Worm (Caenorhabditis elegans) whole organism, L1 larva: ENCODE measurements around the gene Y39A1C.1.

ENCODE experiments used
- Y116A8C.19 ChIP-seq: sonication (generic microtip); optimal IDR thresholded peaks from 2 replicates; lab custom pipeline; 2016; ENCODE audit warnings: missing compliant biosample characterization, missing genetic modification characterization, borderline replicate concordance
- alr-1 ChIP-seq: fragments of 200-800 bp; sonication (Bioruptor generic); optimal IDR thresholded peaks from 2 replicates; lab custom pipeline; 2018; ENCODE audit warnings: borderline replicate concordance, mild to moderate bottlenecking, missing genetic modification characterization, missing compliant biosample characterization
- ama-1 ChIP-seq: fragments of 150-350 bp; optimal IDR thresholded peaks from 2 replicates; lab custom pipeline; 2014
- ceh-63 ChIP-seq: fragments of 200-800 bp; sonication (Bioruptor generic); optimal IDR thresholded peaks from 2 replicates; lab custom pipeline; 2018; ENCODE audit warnings: mild to moderate bottlenecking, missing genetic modification characterization, missing compliant biosample characterization
- ceh-8 ChIP-seq: fragments of 200-800 bp; sonication (Bioruptor generic); optimal IDR thresholded peaks from 2 replicates; lab custom pipeline; 2018; ENCODE audit warnings: mild to moderate bottlenecking, missing genetic modification characterization, moderate library complexity, missing compliant biosample characterization
- ceh-82 ChIP-seq, 3 experiments: fragments of 150-350 bp in 1 of 3; sonication (generic microtip) in 2 of 3; optimal IDR thresholded peaks; 2 replicates each; lab custom pipeline; 2014 to 2017; ENCODE audit warnings: missing biosample characterization in 3 of 3, missing genetic modification characterization in 3 of 3
- ceh-88 ChIP-seq: fragments of 200-800 bp; sonication (Bioruptor generic); IDR thresholded peaks from 2 replicates; pipeline ENCODE4 v1.3.6; 2022; ENCODE audit warnings: missing genetic modification characterization, missing compliant biosample characterization
- ceh-90 ChIP-seq: sonication (generic microtip); optimal IDR thresholded peaks from 2 replicates; lab custom pipeline; 2016; ENCODE audit warnings: missing genetic modification characterization, missing compliant biosample characterization
- ces-1 ChIP-seq: fragments of 150-350 bp; optimal IDR thresholded peaks from 2 replicates; lab custom pipeline; 2014; ENCODE audit warnings: missing biosample characterization, missing genetic modification reagents, missing genetic modification characterization
- efl-1 ChIP-seq, 4 experiments: fragments of 150-350 bp; optimal IDR thresholded peaks in 3 of 4; peaks in 1 of 4; 1 replicate in 1 of 4; 2 replicates in 3 of 4; lab custom pipeline; 2014; ENCODE audit warnings: missing biosample characterization in 2 of 4, missing genetic modification characterization in 2 of 4, missing genetic modification reagents in 2 of 4
- egl-13 ChIP-seq: sonication (generic microtip); optimal IDR thresholded peaks from 2 replicates; lab custom pipeline; 2016; ENCODE audit warnings: missing genotype, missing genetic modification reagents, missing genetic modification characterization, missing compliant biosample characterization
- elt-3 ChIP-seq, 6 experiments: fragments of 150-350 bp in 1 of 6; sonication (generic microtip); optimal IDR thresholded peaks; 2 replicates each; lab custom pipeline; 2017 to 2018; ENCODE audit warnings: missing biosample characterization in 6 of 6, missing genetic modification characterization in 6 of 6, inconsistent platforms in 1 of 6
- fkh-4 ChIP-seq: sonication (generic microtip); optimal IDR thresholded peaks from 2 replicates; lab custom pipeline; 2016; ENCODE audit warnings: missing compliant biosample characterization, missing genetic modification characterization, borderline replicate concordance
- fkh-8 ChIP-seq: sonication (generic microtip); optimal IDR thresholded peaks from 2 replicates; lab custom pipeline; 2016; ENCODE audit warnings: mild to moderate bottlenecking, missing genetic modification characterization, missing compliant biosample characterization
- grh-1 ChIP-seq: fragments of 200-800 bp; sonication (Bioruptor generic); IDR thresholded peaks from 2 replicates; pipeline ENCODE4 v1.3.6; 2022; ENCODE audit warnings: missing genetic modification reagents, missing genetic modification characterization, missing compliant biosample characterization
- hlh-4 ChIP-seq: sonication (generic microtip); optimal IDR thresholded peaks from 2 replicates; lab custom pipeline; 2016; ENCODE audit warnings: mild to moderate bottlenecking, missing genetic modification characterization, missing compliant biosample characterization
- irx-1 ChIP-seq: sonication (generic microtip); optimal IDR thresholded peaks from 2 replicates; lab custom pipeline; 2016; ENCODE audit warnings: missing genetic modification characterization, missing compliant biosample characterization
- isw-1 ChIP-seq: fragments of 200-800 bp; sonication (Bioruptor generic); IDR thresholded peaks from 2 replicates; pipeline ENCODE4 v1.3.6; 2022; ENCODE audit warnings: missing genetic modification characterization, missing compliant biosample characterization
- lin-15B ChIP-seq: fragments of 150-350 bp; sonication (generic microtip); optimal IDR thresholded peaks from 3 replicates; lab custom pipeline; 2014; ENCODE audit warnings: missing biosample characterization, missing genetic modification characterization
- lin-35 ChIP-seq, 2 experiments: fragments of 150-350 bp; optimal IDR thresholded peaks; 2 replicates each; lab custom pipeline; 2014; ENCODE audit warnings: missing biosample characterization in 2 of 2, missing genetic modification characterization in 2 of 2, missing genetic modification reagents in 2 of 2
- lsy-2 ChIP-seq, 2 experiments: fragments of 150-350 bp; optimal IDR thresholded peaks; 2 replicates each; lab custom pipeline; 2014; ENCODE audit warnings: missing biosample characterization in 2 of 2, missing genetic modification characterization in 2 of 2
- mep-1 ChIP-seq: fragments of 150-350 bp; optimal IDR thresholded peaks from 2 replicates; lab custom pipeline; 2014; ENCODE audit warnings: missing biosample characterization, missing genetic modification characterization
- nhr-11 ChIP-seq: fragments of 150-350 bp; optimal IDR thresholded peaks from 2 replicates; lab custom pipeline; 2014; ENCODE audit warnings: missing biosample characterization, missing genetic modification characterization
- nhr-12 ChIP-seq: sonication (generic microtip); optimal IDR thresholded peaks from 2 replicates; lab custom pipeline; 2017; ENCODE audit warnings: missing biosample characterization, missing genetic modification characterization
- nhr-20 ChIP-seq: sonication (generic microtip); optimal IDR thresholded peaks from 2 replicates; lab custom pipeline; 2016; ENCODE audit warnings: mild to moderate bottlenecking, missing genetic modification characterization, missing compliant biosample characterization
- nhr-237 ChIP-seq: fragments of 150-350 bp; optimal IDR thresholded peaks from 2 replicates; lab custom pipeline; 2014; ENCODE audit warnings: missing biosample characterization, missing genetic modification characterization
- nhr-71 ChIP-seq: sonication (generic microtip); optimal IDR thresholded peaks from 2 replicates; lab custom pipeline; 2016; ENCODE audit warnings: mild to moderate bottlenecking, missing genetic modification characterization, moderate library complexity, missing compliant biosample characterization
- nhr-76 ChIP-seq: sonication (generic microtip); optimal IDR thresholded peaks from 2 replicates; lab custom pipeline; 2017; ENCODE audit warnings: missing biosample characterization, missing genetic modification characterization
- nhr-84 ChIP-seq: sonication (generic microtip); optimal IDR thresholded peaks from 2 replicates; lab custom pipeline; 2017; ENCODE audit warnings: missing biosample characterization, missing genetic modification characterization
- nhr-90 ChIP-seq: sonication (generic microtip); optimal IDR thresholded peaks from 2 replicates; lab custom pipeline; 2016; ENCODE audit warnings: mild to moderate bottlenecking, missing genetic modification characterization, missing compliant biosample characterization; ENCODE audit not compliant: poor library complexity
- pag-3 ChIP-seq: sonication (generic microtip); optimal IDR thresholded peaks from 2 replicates; lab custom pipeline; 2017; ENCODE audit warnings: missing genetic modification characterization, mild to moderate bottlenecking, missing compliant biosample characterization, antibody characterized with exemption, borderline replicate concordance; ENCODE audit not compliant: insufficient read depth
- pax-3 ChIP-seq: fragments of 200-800 bp; sonication (Bioruptor generic); optimal IDR thresholded peaks from 2 replicates; lab custom pipeline; 2018; ENCODE audit warnings: mild to moderate bottlenecking, missing genetic modification characterization, moderate library complexity, missing compliant biosample characterization
- pqm-1 ChIP-seq: sonication (generic microtip); optimal IDR thresholded peaks from 3 replicates; lab custom pipeline; 2017; ENCODE audit warnings: missing biosample characterization, missing genetic modification characterization
- snpc-4 ChIP-seq: fragments of 150-350 bp; optimal IDR thresholded peaks from 2 replicates; lab custom pipeline; 2014; ENCODE audit warnings: missing biosample characterization, missing genetic modification characterization
- snu-23 ChIP-seq: sonication (generic microtip); optimal IDR thresholded peaks from 2 replicates; lab custom pipeline; 2016; ENCODE audit warnings: missing genetic modification characterization, missing compliant biosample characterization
- sox-4 ChIP-seq: sonication (generic microtip); optimal IDR thresholded peaks from 2 replicates; lab custom pipeline; 2016; ENCODE audit warnings: missing genetic modification characterization, missing compliant biosample characterization
- sptf-1 ChIP-seq: fragments of 150-350 bp; optimal IDR thresholded peaks from 2 replicates; lab custom pipeline; 2014; ENCODE audit warnings: missing biosample characterization, missing genetic modification characterization
- sup-37 ChIP-seq: fragments of 200-800 bp; sonication (Bioruptor generic); optimal IDR thresholded peaks from 2 replicates; lab custom pipeline; 2018; ENCODE audit warnings: mild to moderate bottlenecking, missing genetic modification characterization, missing compliant biosample characterization
- swsn-7 ChIP-seq: sonication (generic microtip); optimal IDR thresholded peaks from 2 replicates; lab custom pipeline; 2016; ENCODE audit warnings: missing genetic modification characterization, missing compliant biosample characterization
- unc-30 ChIP-seq: sonication (generic microtip); optimal IDR thresholded peaks from 2 replicates; lab custom pipeline; 2017; ENCODE audit warnings: missing biosample characterization, missing genetic modification characterization
- unc-62 ChIP-seq: fragments of 150-350 bp; optimal IDR thresholded peaks from 2 replicates; lab custom pipeline; 2014; ENCODE audit warnings: missing biosample characterization, missing genetic modification reagents, missing genetic modification characterization
- unc-86 ChIP-seq: sonication (generic microtip); optimal IDR thresholded peaks from 2 replicates; lab custom pipeline; 2016; ENCODE audit warnings: missing genetic modification characterization, missing compliant biosample characterization
- zag-1 ChIP-seq: fragments of 150-350 bp; optimal IDR thresholded peaks from 2 replicates; lab custom pipeline; 2014; ENCODE audit warnings: missing biosample characterization, missing genetic modification characterization
- ztf-4 ChIP-seq: fragments of 150-350 bp; optimal IDR thresholded peaks from 2 replicates; lab custom pipeline; 2014; ENCODE audit warnings: missing biosample characterization, missing genetic modification characterization

Gene Y39A1C.1

DNA sequence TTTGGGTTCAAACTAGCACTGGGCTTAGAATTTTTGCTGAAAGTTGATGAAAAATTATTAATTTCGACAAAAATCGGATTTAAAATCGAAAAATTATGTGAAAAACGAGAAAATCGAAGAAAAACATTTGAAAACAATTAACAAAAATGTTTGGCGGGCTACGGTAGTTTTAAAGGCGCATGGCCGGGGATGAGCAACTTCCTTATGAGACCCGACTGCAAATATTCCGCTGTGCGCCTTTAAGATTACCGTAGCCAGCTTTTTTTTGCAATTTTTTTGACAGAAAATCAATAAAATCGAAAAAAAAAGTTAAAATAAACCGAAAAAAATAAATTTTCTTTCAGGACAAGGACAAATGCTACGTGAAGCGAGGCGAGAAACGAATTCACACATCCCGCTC is 22.3 kb downstream of the Y39A1C.1 start:
- TF ChIP-seq pax-3 (tag; lab: Kevin White, UChicago) (no peak), grh-1 (GFP tag; lab: Robert Waterston, UW) (no peak), efl-1 (optimal IDR thresholded peaks at IDR 0.05; lab: Kevin White, UChicago) (no peak), efl-1 (GFP tag; optimal IDR thresholded peaks at IDR 0.05 in 1 of 2; lab: Kevin White, UChicago) (peak in 1 of 2 experiments; percentile 22), fkh-4 (tag; lab: Kevin White, UChicago) (no peak)

DNA sequence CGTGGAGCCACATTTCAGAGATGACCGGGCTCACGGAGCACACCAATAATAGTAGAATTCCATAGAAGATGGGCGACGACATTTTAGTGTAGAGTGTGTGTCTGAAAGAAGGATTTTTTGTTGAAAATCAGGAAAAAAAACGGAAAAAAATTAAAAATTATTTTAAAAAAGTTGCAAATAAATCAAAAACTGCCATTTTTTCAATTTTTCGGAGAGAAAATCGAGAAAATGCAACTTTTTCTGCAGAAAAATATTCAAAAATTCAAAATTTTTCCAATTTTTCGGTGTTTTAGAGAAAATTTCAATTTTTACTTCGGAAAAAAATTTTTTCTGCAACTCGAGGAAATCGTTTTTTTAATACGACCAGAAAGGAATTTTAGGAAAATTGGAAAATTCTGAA is 24.8 kb downstream of the Y39A1C.1 start, which contains the start of gene C44B9.3:
Gene C44B9.3, minus strand, starts transcription at position 101 of the 400 bp plus-strand sequence.
- TF ChIP-seq nhr-76 (tag; lab: Kevin White, UChicago) (no peak), efl-1 (optimal IDR thresholded peaks at IDR 0.05; lab: Kevin White, UChicago) (no peak), efl-1 (GFP tag; optimal IDR thresholded peaks at IDR 0.05 in 1 of 2; lab: Kevin White, UChicago) (peak in 1 of 2 experiments; percentile 12)
- TF ChIP-seq, all 84 proteins: peak for 1

DNA sequence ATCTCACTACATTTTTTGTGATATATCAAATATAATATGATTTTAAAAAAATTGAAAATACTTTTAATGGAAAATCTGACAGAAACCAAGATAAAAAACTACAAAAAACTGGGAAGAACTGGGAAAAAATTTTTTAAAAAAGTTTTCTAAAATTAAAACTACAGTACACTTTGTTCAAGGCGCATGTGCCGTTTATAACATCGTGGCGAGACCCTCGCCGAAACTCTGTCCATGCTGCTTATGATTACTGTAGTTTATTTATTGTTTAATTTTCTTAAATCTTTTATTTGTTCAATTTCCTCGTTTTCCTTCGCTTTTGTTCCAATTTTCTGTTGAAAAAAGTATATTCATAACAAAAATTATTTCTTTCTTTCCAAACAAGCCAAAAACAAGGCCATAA is 26.2 kb downstream of the Y39A1C.1 start, which contains the start of gene athp-1:
Gene athp-1, plus strand, starts transcription at position 305 of the 400 bp plus-strand sequence.
- TF ChIP-seq hlh-4 (tag; lab: Kevin White, UChicago) = no peak
- no peak for TF ChIP-seq alr-1
- no peak for TF ChIP-seq nhr-71 (tag; lab: Kevin White, UChicago)
- no peak for TF ChIP-seq efl-1 (optimal IDR thresholded peaks at IDR 0.05; lab: Kevin White, UChicago)
- TF ChIP-seq efl-1 (GFP tag; optimal IDR thresholded peaks at IDR 0.05 in 1 of 2; lab: Kevin White, UChicago) = no peak
- TF ChIP-seq lsy-2 (tag; optimal IDR thresholded peaks at IDR 0.05; lab: Kevin White, UChicago) = no peak
- no peak for TF ChIP-seq nhr-12 (tag; lab: Kevin White, UChicago)
- TF ChIP-seq elt-3 (tag; optimal IDR thresholded peaks at IDR 0.05; lab: Kevin White, UChicago) = no peak
- TF ChIP-seq ceh-90 (tag; lab: Kevin White, UChicago) = no peak
- no peak for TF ChIP-seq egl-13 (tag; lab: Kevin White, UChicago)
- TF ChIP-seq irx-1 = no peak
- no peak for TF ChIP-seq sox-4 (tag; lab: Kevin White, UChicago)
- no peak for TF ChIP-seq nhr-11 (tag; lab: Kevin White, UChicago)
- no peak for TF ChIP-seq lin-15B (tag; lab: Kevin White, UChicago)

DNA sequence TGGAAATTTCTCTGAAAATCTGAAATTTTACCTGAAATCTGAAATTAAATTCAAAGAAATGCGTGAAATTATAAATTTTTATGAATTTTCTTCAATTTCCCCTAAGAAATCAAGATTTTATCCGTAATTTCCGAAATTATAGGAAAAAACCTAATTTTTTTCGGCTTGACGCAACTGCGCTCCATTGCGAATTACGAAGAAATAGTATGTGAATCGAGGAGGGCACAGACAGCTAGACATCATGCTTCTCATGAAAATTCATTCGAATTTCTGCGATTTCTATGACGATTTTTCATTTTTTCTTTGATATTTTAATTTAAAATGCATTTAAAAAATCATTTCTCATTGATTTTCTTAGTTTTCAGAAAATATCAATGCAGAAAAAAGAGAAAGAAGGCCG is 26.7 kb downstream of the Y39A1C.1 start:
- peak; percentile 49 to 74 (median 72) for TF ChIP-seq ceh-82 (tag; optimal IDR thresholded peaks at IDR 0.05; lab: Kevin White, UChicago)
- no peak for TF ChIP-seq ama-1 (lab: Kevin White, UChicago)
- peak; percentile 74 for TF ChIP-seq unc-86 (tag; lab: Kevin White, UChicago)
- TF ChIP-seq fkh-8 (tag; lab: Kevin White, UChicago) = peak; percentile 47
- peak; percentile 17 for TF ChIP-seq nhr-237
- TF ChIP-seq ztf-4 (tag; lab: Kevin White, UChicago) = no peak
- peak; percentile 89 for TF ChIP-seq mep-1 (tag; lab: Kevin White, UChicago)
- TF ChIP-seq ceh-63 (GFP tag; lab: Kevin White, UChicago) = no peak
- TF ChIP-seq Y116A8C.19 (tag; lab: Kevin White, UChicago) = no peak
- peak; percentile 20 for TF ChIP-seq sox-4 (tag; lab: Kevin White, UChicago)
- no peak for TF ChIP-seq pag-3 (tag; lab: Kevin White, UChicago)
- TF ChIP-seq snu-23 (GFP tag; lab: Kevin White, UChicago) = peak; percentile 84
- TF ChIP-seq hlh-4 (tag; lab: Kevin White, UChicago) = no peak
- TF ChIP-seq isw-1 (GFP tag; lab: Robert Waterston, UW) = peak; percentile 61
- TF ChIP-seq ces-1 (GFP tag; lab: Kevin White, UChicago) = no peak
- TF ChIP-seq alr-1 = no peak
- TF ChIP-seq sup-37 (GFP tag; lab: Kevin White, UChicago) = no peak
- no peak for TF ChIP-seq fkh-4 (tag; lab: Kevin White, UChicago)
- peak; percentile 60 for TF ChIP-seq egl-13 (tag; lab: Kevin White, UChicago)
- TF ChIP-seq ceh-8 (GFP tag; lab: Kevin White, UChicago) = no peak
- no peak for TF ChIP-seq pax-3 (tag; lab: Kevin White, UChicago)
- TF ChIP-seq pqm-1 (tag; lab: Kevin White, UChicago) = no peak
- TF ChIP-seq zag-1 (tag; lab: Kevin White, UChicago) = no peak
- TF ChIP-seq unc-30 (tag; lab: Kevin White, UChicago) = no peak
- no peak for TF ChIP-seq nhr-90 (tag; lab: Kevin White, UChicago)
- peak; percentile 22; the same call in 1 of the 2 replicates for TF ChIP-seq grh-1 (GFP tag; lab: Robert Waterston, UW)
- no peak for TF ChIP-seq nhr-84
- TF ChIP-seq nhr-20 (tag; lab: Kevin White, UChicago) = no peak
- TF ChIP-seq lin-35 (GFP tag; optimal IDR thresholded peaks at IDR 0.05; lab: Kevin White, UChicago) = peak; percentile 64 to 84
- no peak for TF ChIP-seq sptf-1 (tag; lab: Kevin White, UChicago)
- peak; percentile 37 for TF ChIP-seq snpc-4
- peak; percentile 79 for TF ChIP-seq swsn-7 (tag; lab: Kevin White, UChicago)
- no peak for TF ChIP-seq unc-62 (GFP tag; lab: Kevin White, UChicago)
- TF ChIP-seq ceh-88 = no peak
